Worm (Caenorhabditis elegans) whole organism, early embryonic: ENCODE results near the gene F46F5.11.

ENCODE experiments used
- B0310.2 ChIP-seq: sonication (generic microtip); optimal IDR thresholded peaks from 2 replicates; lab custom pipeline; 2016; ENCODE audit warnings: mild to moderate bottlenecking, missing genetic modification characterization, missing compliant biosample characterization
- F13C5.2 ChIP-seq: sonication (generic microtip); optimal IDR thresholded peaks from 2 replicates; lab custom pipeline; 2017; ENCODE audit warnings: mild to moderate bottlenecking, missing genetic modification characterization, inconsistent platforms, missing compliant biosample characterization
- aly-1 ChIP-seq: sonication (generic microtip); optimal IDR thresholded peaks from 2 replicates; lab custom pipeline; 2016; ENCODE audit warnings: missing genetic modification characterization, missing compliant biosample characterization
- ama-1 ChIP-seq: fragments of 150-350 bp; optimal IDR thresholded peaks from 2 replicates; lab custom pipeline; 2014
- ceh-13 ChIP-seq: fragments of 200-800 bp; sonication (Bioruptor generic); optimal IDR thresholded peaks from 2 replicates; lab custom pipeline; 2018; ENCODE audit warnings: mild to moderate bottlenecking, missing genetic modification characterization, missing compliant biosample characterization
- ceh-36 ChIP-seq: sonication (generic microtip); optimal IDR thresholded peaks from 2 replicates; lab custom pipeline; 2016; ENCODE audit warnings: missing genetic modification characterization, inconsistent platforms, missing compliant biosample characterization
- ets-7 ChIP-seq: sonication (generic microtip); optimal IDR thresholded peaks from 2 replicates; lab custom pipeline; 2016; ENCODE audit warnings: missing genotype, missing genetic modification characterization, missing compliant biosample characterization
- flt-1 ChIP-seq: fragments of 200-800 bp; sonication (Bioruptor generic); IDR thresholded peaks from 2 replicates; pipeline ENCODE4 v1.3.6; 2022; ENCODE audit warnings: missing genetic modification characterization, missing compliant biosample characterization
- hmbx-1 ChIP-seq: sonication (generic microtip); optimal IDR thresholded peaks from 2 replicates; lab custom pipeline; 2016; ENCODE audit warnings: mild to moderate bottlenecking, missing genetic modification characterization, missing compliant biosample characterization
- hmg-4 ChIP-seq: fragments of 200-800 bp; sonication (Bioruptor generic); optimal IDR thresholded peaks from 2 replicates; lab custom pipeline; 2018; ENCODE audit warnings: mild to moderate bottlenecking, missing genetic modification characterization, missing compliant biosample characterization
- hnd-1 ChIP-seq: sonication (generic microtip); optimal IDR thresholded peaks from 2 replicates; lab custom pipeline; 2016; ENCODE audit warnings: missing genetic modification characterization, missing compliant biosample characterization
- pes-1 ChIP-seq: fragments of 200-800 bp; sonication (Bioruptor generic); IDR thresholded peaks from 2 replicates; pipeline ENCODE4 v1.3.6; 2022; ENCODE audit warnings: missing genetic modification reagents, missing genetic modification characterization, missing compliant biosample characterization
- scrt-1 ChIP-seq: fragments of 200-800 bp; sonication (Bioruptor generic); IDR thresholded peaks from 2 replicates; pipeline ENCODE4 v1.3.6; 2022; ENCODE audit warnings: missing genetic modification characterization, missing compliant biosample characterization
- sea-1 ChIP-seq: fragments of 200-800 bp; sonication (Bioruptor generic); conservative IDR thresholded peaks from 2 replicates; pipeline ENCODE4 v1.3.6; 2022; ENCODE audit warnings: missing genetic modification characterization, missing compliant biosample characterization
- tbx-11 ChIP-seq: fragments of 200-800 bp; sonication (Bioruptor generic); IDR thresholded peaks from 2 replicates; pipeline ENCODE4 v1.3.6; 2022; ENCODE audit warnings: missing genetic modification characterization, missing compliant biosample characterization
- tbx-37 ChIP-seq: fragments of 200-800 bp; sonication (Bioruptor generic); conservative IDR thresholded peaks from 2 replicates; pipeline ENCODE4 v1.3.6; 2022; ENCODE audit warnings: missing genetic modification reagents, missing genetic modification characterization, missing compliant biosample characterization
- tra-4 ChIP-seq: sonication (generic microtip); optimal IDR thresholded peaks from 2 replicates; lab custom pipeline; 2017; ENCODE audit warnings: missing genetic modification characterization, missing compliant biosample characterization

F46F5.11 gene

ce11 chrII:773830-774229 lies 34.7 kb upstream of the F46F5.11 start:
- TF ChIP-seq ets-7 (tag; lab: Kevin White, UChicago) (no peak), tbx-11 (no peak), tbx-37 (GFP tag; lab: Robert Waterston, UW) (no peak), hmbx-1 (no peak), ceh-13 (GFP tag; lab: Kevin White, UChicago) (no peak), tra-4 (tag; lab: Kevin White, UChicago) (no peak), scrt-1 (GFP tag; lab: Robert Waterston, UW) (no peak)

- TF ChIP-seq F13C5.2 (tag; lab: Kevin White, UChicago) (no peak), hmbx-1 (no peak), flt-1 (no peak), ceh-13 (GFP tag; lab: Kevin White, UChicago) (no peak), scrt-1 (GFP tag; lab: Robert Waterston, UW) (no peak), aly-1 (no peak), tbx-11 (no peak), ama-1 (lab: Kevin White, UChicago) (no peak), B0310.2 (no peak), tra-4 (tag; lab: Kevin White, UChicago) (no peak), hmg-4 (GFP tag; lab: Kevin White, UChicago) (no peak), sea-1 (GFP tag; lab: Robert Waterston, UW) (no peak), hnd-1 (tag; lab: Kevin White, UChicago) (no peak), ets-7 (tag; lab: Kevin White, UChicago) (no peak), pes-1 (GFP tag; lab: Robert Waterston, UW) (no peak), ceh-36 (tag; lab: Kevin White, UChicago) (no peak), tbx-37 (GFP tag; lab: Robert Waterston, UW) (no peak)
Observed at ce11 chrII:775033-775432, 33.5 kb upstream of the F46F5.11 start, which contains the start of gene Y39F10A.1. Y39F10A.1 (plus strand) TSS chrII:775333.

- TF ChIP-seq B0310.2 = no peak
- no peak for TF ChIP-seq ets-7 (tag; lab: Kevin White, UChicago)
- TF ChIP-seq scrt-1 (GFP tag; lab: Robert Waterston, UW) = no peak
- TF ChIP-seq hnd-1 (tag; lab: Kevin White, UChicago) = no peak
- no peak for TF ChIP-seq ceh-13 (GFP tag; lab: Kevin White, UChicago)
- TF ChIP-seq sea-1 (GFP tag; lab: Robert Waterston, UW) = no peak
- TF ChIP-seq flt-1 = no peak
- TF ChIP-seq tbx-11 = no peak
- no peak for TF ChIP-seq tbx-37 (GFP tag; lab: Robert Waterston, UW)
- no peak for TF ChIP-seq hmbx-1
- TF ChIP-seq hmg-4 (GFP tag; lab: Kevin White, UChicago) = no peak
- TF ChIP-seq F13C5.2 (tag; lab: Kevin White, UChicago) = no peak
- no peak for TF ChIP-seq ceh-36 (tag; lab: Kevin White, UChicago)
- no peak for TF ChIP-seq aly-1
- TF ChIP-seq pes-1 (GFP tag; lab: Robert Waterston, UW) = no peak
Observed at ce11 chrII:782903-783302, 25.7 kb upstream of the F46F5.11 start, which contains the start of gene Y39F10A.3. Y39F10A.3 (minus strand) TSS chrII:783003.

- TF ChIP-seq B0310.2 = no peak
- TF ChIP-seq aly-1 = no peak
- no peak for TF ChIP-seq sea-1 (GFP tag; lab: Robert Waterston, UW)
- TF ChIP-seq pes-1 (GFP tag; lab: Robert Waterston, UW) = no peak
- TF ChIP-seq flt-1 = no peak
- TF ChIP-seq ets-7 (tag; lab: Kevin White, UChicago) = no peak
- no peak for TF ChIP-seq F13C5.2 (tag; lab: Kevin White, UChicago)
- no peak for TF ChIP-seq hmbx-1
- TF ChIP-seq tbx-11 = no peak
- TF ChIP-seq tra-4 (tag; lab: Kevin White, UChicago) = no peak
- TF ChIP-seq ceh-36 (tag; lab: Kevin White, UChicago) = no peak
- no peak for TF ChIP-seq ama-1 (lab: Kevin White, UChicago)
- no peak for TF ChIP-seq scrt-1 (GFP tag; lab: Robert Waterston, UW)
- TF ChIP-seq tbx-37 (GFP tag; lab: Robert Waterston, UW) = no peak
- no peak for TF ChIP-seq hmg-4 (GFP tag; lab: Kevin White, UChicago)
- TF ChIP-seq hnd-1 (tag; lab: Kevin White, UChicago) = no peak
- TF ChIP-seq ceh-13 (GFP tag; lab: Kevin White, UChicago) = no peak
Observed at ce11 chrII:783532-783931, 25.0 kb upstream of the F46F5.11 start, which contains the start of gene Y39F10A.6. Y39F10A.6 (minus strand) TSS chrII:783632.

- no peak for TF ChIP-seq sea-1 (GFP tag; lab: Robert Waterston, UW)
Observed at ce11 chrII:786938-787337, 21.6 kb upstream of the F46F5.11 start, which contains the start of gene F46F5.16. F46F5.16 (plus strand) TSS chrII:787238.

ce11 chrII:788139-788538 lies 20.4 kb upstream of the F46F5.11 start, which contains the start of gene F46F5.15:
F46F5.15 (plus strand) TSS chrII:788439.
- no peak for TF ChIP-seq scrt-1 (GFP tag; lab: Robert Waterston, UW)
- TF ChIP-seq sea-1 (GFP tag; lab: Robert Waterston, UW) = no peak
- no peak for TF ChIP-seq F13C5.2 (tag; lab: Kevin White, UChicago)
- no peak for TF ChIP-seq hmbx-1
- TF ChIP-seq flt-1 = no peak
- no peak for TF ChIP-seq tra-4 (tag; lab: Kevin White, UChicago)
- TF ChIP-seq aly-1 = no peak
- TF ChIP-seq hnd-1 (tag; lab: Kevin White, UChicago) = no peak
- no peak for TF ChIP-seq tbx-11
- TF ChIP-seq ceh-36 (tag; lab: Kevin White, UChicago) = no peak
- TF ChIP-seq ets-7 (tag; lab: Kevin White, UChicago) = no peak
- no peak for TF ChIP-seq ceh-13 (GFP tag; lab: Kevin White, UChicago)

- TF ChIP-seq B0310.2 = no peak
- no peak for TF ChIP-seq tra-4 (tag; lab: Kevin White, UChicago)
- TF ChIP-seq scrt-1 (GFP tag; lab: Robert Waterston, UW) = no peak
- no peak for TF ChIP-seq sea-1 (GFP tag; lab: Robert Waterston, UW)
- no peak for TF ChIP-seq ama-1 (lab: Kevin White, UChicago)
- no peak for TF ChIP-seq pes-1 (GFP tag; lab: Robert Waterston, UW)
- no peak for TF ChIP-seq aly-1
- no peak for TF ChIP-seq ets-7 (tag; lab: Kevin White, UChicago)
- TF ChIP-seq F13C5.2 (tag; lab: Kevin White, UChicago) = no peak
- TF ChIP-seq hnd-1 (tag; lab: Kevin White, UChicago) = no peak
Observed at ce11 chrII:791828-792227, 16.7 kb upstream of the F46F5.11 start, which contains the start of gene F46F5.1. F46F5.1 (minus strand) TSS chrII:791928.
